Worm (Caenorhabditis elegans) whole organism, dauer: ENCODE measurements around the gene C13F10.6.

Experiments
- unc-62 ChIP-seq: sonication (generic microtip); optimal IDR thresholded peaks from 2 replicates; lab custom pipeline; 2017; ENCODE audit warnings: missing biosample characterization, missing genetic modification reagents, missing genetic modification characterization

C13F10.6 gene

ce11 chrV:7187295-7187694 is 33.5 kb downstream of the C13F10.6 start:
- no peak for TF ChIP-seq unc-62 (GFP tag; lab: Kevin White, UChicago)

ce11 chrV:7186599-7186998 is 34.2 kb downstream of the C13F10.6 start:
- TF ChIP-seq unc-62 (GFP tag; lab: Kevin White, UChicago), result no peak

- TF ChIP-seq unc-62 (GFP tag; lab: Kevin White, UChicago), result no peak
Observed at ce11 chrV:7184549-7184948, 36.3 kb downstream of the C13F10.6 start, which contains the start of gene pitr-5. Gene pitr-5 (plus strand): TSS chrV:7184849.

ce11 chrV:7178843-7179242 is 42.0 kb downstream of the C13F10.6 start, which contains the start of gene cpsf-2:
Gene cpsf-2 (plus strand): TSS chrV:7179172.
- no peak for TF ChIP-seq unc-62 (GFP tag; lab: Kevin White, UChicago)

- TF ChIP-seq unc-62 (GFP tag; lab: Kevin White, UChicago), result no peak
Observed at ce11 chrV:7175201-7175600, 45.6 kb downstream of the C13F10.6 start, which contains the start of gene lgc-39. Gene lgc-39 (plus strand): TSS chrV:7175501.
